Worm (Caenorhabditis elegans) whole organism, L2 larva: ENCODE results near the gene apx-1.

Experiments
- C34F6.9 ChIP-seq: fragments of 150-350 bp; optimal IDR thresholded peaks from 2 replicates; lab custom pipeline; 2014; ENCODE audit warnings: missing biosample characterization, missing genetic modification characterization
- Y55F3AM.14 ChIP-seq: fragments of 200-800 bp; sonication (Bioruptor generic); optimal IDR thresholded peaks from 2 replicates; lab custom pipeline; 2018; ENCODE audit warnings: mild to moderate bottlenecking, missing genetic modification characterization, missing compliant biosample characterization
- aly-2 ChIP-seq: fragments of 150-350 bp; optimal IDR thresholded peaks from 2 replicates; lab custom pipeline; 2014; ENCODE audit warnings: missing biosample characterization, missing genetic modification characterization
- blmp-1 ChIP-seq: sonication (generic microtip); optimal IDR thresholded peaks from 2 replicates; lab custom pipeline; 2017; ENCODE audit warnings: missing genetic modification characterization, mild to moderate bottlenecking, missing compliant biosample characterization, antibody characterized with exemption, moderate library complexity; ENCODE audit not compliant: insufficient read depth
- ceh-16 ChIP-seq: fragments of 150-350 bp; optimal IDR thresholded peaks from 2 replicates; lab custom pipeline; 2014; ENCODE audit warnings: missing biosample characterization, missing genetic modification characterization
- ceh-82 ChIP-seq: fragments of 150-350 bp; optimal IDR thresholded peaks from 2 replicates; lab custom pipeline; 2014; ENCODE audit warnings: missing biosample characterization, missing genetic modification characterization
- crh-2 ChIP-seq: sonication (generic microtip); optimal IDR thresholded peaks from 2 replicates; lab custom pipeline; 2017; ENCODE audit warnings: missing biosample characterization, missing genetic modification characterization
- fos-1 ChIP-seq: fragments of 150-350 bp; optimal IDR thresholded peaks from 2 replicates; lab custom pipeline; 2014; ENCODE audit warnings: missing biosample characterization, missing genetic modification characterization
- gmeb-1 ChIP-seq: fragments of 150-350 bp; optimal IDR thresholded peaks from 2 replicates; lab custom pipeline; 2014; ENCODE audit warnings: missing biosample characterization, missing genetic modification characterization
- lin-13 ChIP-seq: fragments of 150-350 bp; optimal IDR thresholded peaks from 2 replicates; lab custom pipeline; 2014; ENCODE audit warnings: missing biosample characterization, missing genetic modification reagents, missing genetic modification characterization
- mbf-1 ChIP-seq: sonication (generic microtip); optimal IDR thresholded peaks from 2 replicates; lab custom pipeline; 2017; ENCODE audit warnings: missing biosample characterization, missing genetic modification characterization
- nhr-10 ChIP-seq: sonication (generic microtip); optimal IDR thresholded peaks from 2 replicates; lab custom pipeline; 2017; ENCODE audit warnings: missing biosample characterization, missing genetic modification characterization
- nhr-11 ChIP-seq: fragments of 150-350 bp; optimal IDR thresholded peaks from 2 replicates; lab custom pipeline; 2014; ENCODE audit warnings: missing biosample characterization, missing genetic modification characterization
- nhr-12 ChIP-seq: fragments of 150-350 bp; optimal IDR thresholded peaks from 2 replicates; lab custom pipeline; 2014; ENCODE audit warnings: missing biosample characterization, missing genetic modification characterization
- nhr-129 ChIP-seq: fragments of 150-350 bp; optimal IDR thresholded peaks from 2 replicates; lab custom pipeline; 2014; ENCODE audit warnings: missing biosample characterization, missing genetic modification characterization
- nhr-21 ChIP-seq: fragments of 150-350 bp; optimal IDR thresholded peaks from 2 replicates; lab custom pipeline; 2014; ENCODE audit warnings: missing biosample characterization, missing genetic modification characterization
- nhr-23 ChIP-seq: fragments of 150-350 bp; optimal IDR thresholded peaks from 2 replicates; lab custom pipeline; 2014; ENCODE audit warnings: missing biosample characterization, missing genetic modification reagents, missing genetic modification characterization
- nhr-237 ChIP-seq: fragments of 150-350 bp; optimal IDR thresholded peaks from 2 replicates; lab custom pipeline; 2014; ENCODE audit warnings: missing biosample characterization, missing genetic modification characterization
- sem-4 ChIP-seq: fragments of 150-350 bp; optimal IDR thresholded peaks from 2 replicates; lab custom pipeline; 2014; ENCODE audit warnings: missing biosample characterization, missing genetic modification reagents, missing genetic modification characterization
- skn-1 ChIP-seq: sonication (generic microtip); optimal IDR thresholded peaks from 2 replicates; lab custom pipeline; 2017; ENCODE audit warnings: missing biosample characterization, missing genetic modification characterization
- sma-3 ChIP-seq: sonication (generic microtip); optimal IDR thresholded peaks from 2 replicates; lab custom pipeline; 2016; ENCODE audit warnings: missing genetic modification reagents, missing genetic modification characterization, missing compliant biosample characterization
- sma-9 ChIP-seq, 2 experiments: fragments of 150-350 bp in 1 of 2; sonication (generic microtip) in 1 of 2; optimal IDR thresholded peaks; 2 replicates each; lab custom pipeline; 2014 to 2016; ENCODE audit warnings: missing genetic modification characterization in 2 of 2, mild to moderate bottlenecking in 1 of 2, missing biosample characterization in 1 of 2, missing compliant biosample characterization in 1 of 2, missing genetic modification reagents in 1 of 2, moderate library complexity in 1 of 2
- snpc-4 ChIP-seq: fragments of 150-350 bp; optimal IDR thresholded peaks from 2 replicates; lab custom pipeline; 2014; ENCODE audit warnings: missing biosample characterization, missing genetic modification characterization
- unc-39 ChIP-seq: fragments of 150-350 bp; optimal IDR thresholded peaks from 2 replicates; lab custom pipeline; 2014; ENCODE audit warnings: missing biosample characterization, missing genetic modification characterization
- unc-62 ChIP-seq: fragments of 150-350 bp; optimal IDR thresholded peaks from 2 replicates; lab custom pipeline; 2014; ENCODE audit warnings: missing biosample characterization, missing genetic modification reagents, missing genetic modification characterization
- ztf-4 ChIP-seq: fragments of 150-350 bp; optimal IDR thresholded peaks from 2 replicates; lab custom pipeline; 2014; ENCODE audit warnings: missing biosample characterization, missing genetic modification characterization

Gene apx-1

ce11 chrV:3260075-3260474 is 50.1 kb downstream of the apx-1 start, which contains the start of gene srbc-5:
Gene srbc-5 (plus strand): TSS chrV:3260375.
- TF ChIP-seq sma-3 (GFP tag; lab: Kevin White, UChicago) (no peak), nhr-129 (tag; lab: Kevin White, UChicago) (no peak), sem-4 (tag; lab: Kevin White, UChicago) (no peak)

ce11 chrV:3266189-3266588 is 56.2 kb downstream of the apx-1 start, which contains the start of gene T28A11.17:
Gene T28A11.17 (minus strand): TSS chrV:3266289.
- TF ChIP-seq sma-3 (GFP tag; lab: Kevin White, UChicago) (no peak), aly-2 (tag; lab: Kevin White, UChicago) (no peak), unc-62 (GFP tag; lab: Kevin White, UChicago) (no peak), ztf-4 (tag; lab: Kevin White, UChicago) (no peak), nhr-10 (tag; lab: Kevin White, UChicago) (no peak), fos-1 (tag; lab: Kevin White, UChicago) (no peak), skn-1 (tag; lab: Kevin White, UChicago) (no peak), mbf-1 (tag; lab: Kevin White, UChicago) (no peak), snpc-4 (tag; lab: Kevin White, UChicago) (no peak)

- TF ChIP-seq unc-62 (GFP tag; lab: Kevin White, UChicago) (no peak), unc-39 (tag; lab: Kevin White, UChicago) (no peak), lin-13 (GFP tag; lab: Kevin White, UChicago) (no peak), C34F6.9 (tag; lab: Kevin White, UChicago) (no peak), nhr-21 (tag; lab: Kevin White, UChicago) (no peak), ceh-82 (tag; lab: Kevin White, UChicago) (no peak), gmeb-1 (tag; lab: Kevin White, UChicago) (no peak), nhr-23 (tag; lab: Kevin White, UChicago) (no peak), nhr-237 (tag; lab: Kevin White, UChicago) (no peak), nhr-11 (tag; lab: Kevin White, UChicago) (no peak), nhr-12 (tag; lab: Kevin White, UChicago) (no peak), nhr-10 (tag; lab: Kevin White, UChicago) (no peak)
- TF ChIP-seq, all 48 proteins: peak for 0
Observed at ce11 chrV:3267950-3268349, 58.0 kb downstream of the apx-1 start, which contains the start of gene T28A11.18. Gene T28A11.18 (minus strand): TSS chrV:3268050.

DNA sequence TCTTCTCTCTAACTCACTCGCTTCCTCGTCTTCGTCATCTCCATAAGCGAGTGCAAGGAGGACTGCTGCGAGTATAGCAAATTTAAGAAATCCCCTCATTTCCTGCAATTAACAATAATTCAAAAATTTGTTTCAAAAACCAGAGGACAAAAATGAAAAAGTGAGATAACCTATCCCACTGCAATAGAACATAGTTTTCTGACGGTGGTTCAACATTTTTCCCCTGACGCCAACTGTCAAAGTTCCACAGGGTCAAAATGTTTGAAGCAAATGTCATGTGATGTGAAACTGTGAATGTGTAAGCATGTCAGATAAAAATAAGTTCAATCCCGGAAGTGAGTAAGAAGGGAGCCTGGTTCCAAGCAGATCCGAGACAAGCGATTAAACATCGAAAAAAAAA is 59.4 kb downstream of the apx-1 start, which contains the start of gene T28A11.19:
T28A11.19 (minus strand) TSS at position 108 of the 400 bp plus-strand sequence.
- TF ChIP-seq sma-9 (GFP tag; optimal IDR thresholded peaks at IDR 0.05; lab: Kevin White, UChicago) (peak; percentile 33), sma-9 (tag; optimal IDR thresholded peaks at IDR 0.05; lab: Kevin White, UChicago) (no peak), blmp-1 (tag; lab: Kevin White, UChicago) (no peak), ceh-16 (tag; lab: Kevin White, UChicago) (no peak), crh-2 (tag; lab: Kevin White, UChicago) (no peak), Y55F3AM.14 (GFP tag; lab: Kevin White, UChicago) (no peak)
